Fruit fly (Drosophila melanogaster) whole organism, prepupa: ENCODE results near the gene Nubp2.

ENCODE experiments used
- Blimp-1 ChIP-seq: fragments of 200-800 bp; sonication (Bioruptor generic); optimal IDR thresholded peaks from 3 replicates; lab custom pipeline; 2017; ENCODE audit warnings: missing biosample characterization, missing genetic modification characterization, mild to moderate bottlenecking, moderate library complexity, missing genetic modification reagents
- CG11902 ChIP-seq: fragments of 200-800 bp; sonication (Bioruptor generic); optimal IDR thresholded peaks from 3 replicates; lab custom pipeline; 2016; ENCODE audit warnings: missing biosample characterization, missing genetic modification characterization
- CG15336 ChIP-seq: fragments of 200-800 bp; sonication (Bioruptor generic); IDR thresholded peaks from 2 replicates; pipeline ENCODE4 v1.3.6; 2022; ENCODE audit warnings: missing biosample characterization, missing genetic modification characterization
- CG1621 ChIP-seq: fragments of 200-800 bp; sonication (Bioruptor generic); optimal IDR thresholded peaks from 3 replicates; lab custom pipeline; 2018; ENCODE audit warnings: missing biosample characterization, mild to moderate bottlenecking, missing genetic modification characterization
- CG3032 ChIP-seq: fragments of 200-800 bp; optimal IDR thresholded peaks from 2 replicates; lab custom pipeline; 2019; ENCODE audit warnings: missing biosample characterization, mild to moderate bottlenecking, missing genetic modification characterization, moderate library complexity
- CG31627 ChIP-seq: fragments of 200-800 bp; sonication (Bioruptor generic); optimal IDR thresholded peaks from 3 replicates; lab custom pipeline; 2016; ENCODE audit warnings: missing biosample characterization, missing genetic modification characterization
- CG32006 ChIP-seq: fragments of 200-800 bp; sonication (Bioruptor generic); optimal IDR thresholded peaks from 3 replicates; lab custom pipeline; 2017; ENCODE audit warnings: missing biosample characterization, mild to moderate bottlenecking, missing genetic modification characterization
- CG4318 ChIP-seq: fragments of 200-800 bp; sonication (Bioruptor generic); optimal IDR thresholded peaks from 3 replicates; lab custom pipeline; 2017; ENCODE audit warnings: missing biosample characterization, mild to moderate bottlenecking, missing genetic modification characterization
- CG6276 ChIP-seq: fragments of 200-800 bp; sonication (Bioruptor generic); optimal IDR thresholded peaks from 2 replicates; lab custom pipeline; 2017; ENCODE audit warnings: missing biosample characterization, mild to moderate bottlenecking, missing genetic modification characterization
- CG6854 ChIP-seq: fragments of 200-800 bp; sonication (Bioruptor generic); optimal IDR thresholded peaks from 2 replicates; lab custom pipeline; 2017; ENCODE audit warnings: missing biosample characterization, mild to moderate bottlenecking, missing genetic modification characterization
- CG8319 ChIP-seq: fragments of 200-800 bp; sonication (Bioruptor generic); optimal IDR thresholded peaks from 3 replicates; lab custom pipeline; 2016; ENCODE audit warnings: missing biosample characterization, missing genetic modification characterization
- Eip78C ChIP-seq: fragments of 200-800 bp; sonication (Bioruptor generic); peaks from one replicate; lab custom pipeline; 2016; ENCODE audit warnings: missing biosample characterization, missing genetic modification characterization
- Eip93F ChIP-seq: fragments of 200-800 bp; sonication (Bioruptor generic); optimal IDR thresholded peaks from 2 replicates; lab custom pipeline; 2016; ENCODE audit warnings: missing biosample characterization, mild to moderate bottlenecking, missing genetic modification characterization
- Hr39 ChIP-seq: fragments of 200-800 bp; sonication (Bioruptor generic); optimal IDR thresholded peaks from 2 replicates; lab custom pipeline; 2016; ENCODE audit warnings: missing biosample characterization, missing genetic modification characterization
- Hr4 ChIP-seq: fragments of 200-800 bp; sonication (Bioruptor generic); optimal IDR thresholded peaks from 3 replicates; lab custom pipeline; 2016; ENCODE audit warnings: missing biosample characterization, missing genetic modification characterization
- fkh ChIP-seq: fragments of 200-800 bp; sonication (Bioruptor generic); optimal IDR thresholded peaks from 3 replicates; lab custom pipeline; 2017; ENCODE audit warnings: missing biosample characterization, mild to moderate bottlenecking, missing genetic modification characterization, moderate library complexity
- lz ChIP-seq: fragments of 200-800 bp; sonication (Bioruptor generic); optimal IDR thresholded peaks from 3 replicates; lab custom pipeline; 2016; ENCODE audit warnings: missing biosample characterization, missing genetic modification characterization
- net ChIP-seq: fragments of 200-800 bp; sonication (Bioruptor generic); optimal IDR thresholded peaks from 3 replicates; lab custom pipeline; 2016; ENCODE audit warnings: missing biosample characterization, missing genetic modification characterization
- pdm3 ChIP-seq: fragments of 200-800 bp; sonication (Bioruptor generic); optimal IDR thresholded peaks from 3 replicates; lab custom pipeline; 2016; ENCODE audit warnings: missing biosample characterization, missing genetic modification characterization
- ss ChIP-seq, 2 experiments: fragments of 200-800 bp; sonication (Bioruptor generic); optimal IDR thresholded peaks; 2 replicates in 1 of 2; 3 replicates in 1 of 2; lab custom pipeline; 2017 to 2018; ENCODE audit warnings: mild to moderate bottlenecking in 2 of 2, missing biosample characterization in 2 of 2, missing genetic modification characterization in 2 of 2, moderate library complexity in 1 of 2
- svp ChIP-seq: fragments of 200-800 bp; sonication (Bioruptor generic); peaks from one replicate; lab custom pipeline; 2016; ENCODE audit warnings: missing biosample characterization, missing genetic modification characterization
- vri ChIP-seq: fragments of 200-800 bp; sonication (Bioruptor generic); optimal IDR thresholded peaks from 3 replicates; lab custom pipeline; 2016; ENCODE audit warnings: missing biosample characterization, mild to moderate bottlenecking, missing genetic modification characterization

Gene Nubp2

DNA sequence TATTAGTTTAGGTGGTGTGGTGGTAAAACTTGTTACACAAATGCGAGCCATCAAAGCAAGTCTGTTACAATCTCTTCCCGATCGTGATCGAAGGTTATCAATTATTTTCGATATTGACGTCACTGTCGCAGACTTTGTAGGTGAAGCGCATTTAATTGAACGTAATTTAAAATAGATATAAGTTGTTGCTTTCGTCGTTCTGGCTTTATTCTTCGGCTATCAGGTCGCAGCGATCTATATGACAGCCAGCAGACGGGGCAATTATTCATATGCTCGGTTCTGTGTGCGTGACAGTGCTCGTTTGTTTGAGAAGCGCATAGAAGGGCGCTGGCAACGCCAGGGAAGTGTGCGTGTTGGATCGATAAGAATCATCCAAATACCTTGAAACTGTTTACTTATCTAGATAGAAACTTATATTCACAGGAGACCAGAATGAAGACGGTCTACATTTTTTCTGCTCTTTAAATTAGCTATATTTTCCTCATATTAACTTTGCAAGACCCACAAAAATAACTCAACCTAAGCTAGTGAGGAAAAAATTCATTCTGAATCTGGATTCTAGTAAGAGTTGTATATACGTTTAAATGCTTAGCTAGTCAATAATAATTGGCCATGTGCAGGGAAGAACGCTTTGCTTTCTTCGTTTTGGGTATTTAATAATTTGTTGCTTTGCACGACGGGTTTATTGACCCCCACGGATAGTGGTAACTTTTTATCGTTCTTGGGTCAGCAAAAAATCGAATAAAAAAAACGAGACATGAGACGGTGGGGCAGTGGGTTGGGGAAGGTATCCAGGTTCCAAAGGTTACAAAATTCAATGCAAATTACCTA lies 4.2 kb downstream of the Nubp2 start (continued):
- TF ChIP-seq lz (no peak), Blimp-1 (GFP tag; lab: Kevin White, UChicago) (no peak), vri (GFP tag; lab: Kevin White, UChicago) (no peak), CG1621 (tag; lab: Kevin White, UChicago) (no peak), Hr39 (GFP tag; lab: Kevin White, UChicago) (no peak), CG8319 (GFP tag; lab: Kevin White, UChicago) (no peak), Hr4 (GFP tag; lab: Kevin White, UChicago) (no peak), CG31627 (GFP tag; lab: Kevin White, UChicago) (no peak)

DNA sequence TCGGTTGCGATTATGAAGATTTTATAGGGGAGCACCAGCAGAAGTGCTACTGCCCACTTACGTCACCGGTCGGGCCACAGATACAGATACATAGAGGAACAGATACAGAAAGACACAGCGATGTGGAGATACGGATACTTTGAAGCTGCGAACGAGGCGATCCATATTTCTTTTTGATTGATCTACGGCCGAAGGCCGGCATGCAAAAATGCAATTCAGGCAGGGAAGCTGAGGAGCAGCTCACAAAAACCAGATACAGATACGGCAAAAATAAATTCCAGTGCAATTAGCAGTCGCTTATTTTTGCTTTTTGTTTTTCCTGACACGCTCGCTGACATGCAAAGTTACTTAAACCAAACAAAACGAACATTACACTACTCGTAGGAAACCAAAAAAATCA lies 4.9 kb downstream of the Nubp2 start:
- TF ChIP-seq svp (GFP tag; lab: Kevin White, UChicago) (peak; percentile 89), CG6854 (GFP tag; lab: Kevin White, UChicago) (no peak), ss (GFP tag; optimal IDR thresholded peaks at IDR 0.05; lab: Kevin White, UChicago) (peak in 1 of 2 experiments; percentile 70)

DNA sequence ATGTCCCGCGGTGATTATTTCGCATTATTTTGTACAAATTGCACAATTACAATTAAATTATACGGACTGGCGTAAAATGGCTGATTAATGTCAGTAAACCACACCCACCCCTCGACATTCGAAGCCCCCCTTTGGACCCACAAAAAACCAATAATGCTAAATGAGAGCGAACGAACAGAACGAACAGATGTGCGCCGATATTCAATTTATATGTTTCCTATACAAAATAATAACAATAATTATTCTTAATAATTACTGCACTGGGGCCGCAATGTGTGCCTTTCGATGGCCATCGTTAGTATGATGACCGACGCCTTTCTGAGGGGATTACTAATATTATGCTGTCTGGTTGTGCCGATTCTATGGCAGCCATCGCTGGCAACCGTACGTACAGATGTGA lies 7.0 kb downstream of the Nubp2 start, which contains the start of gene CG13250:
TSS of gene CG13250 (plus strand) at position 301 of the 400 bp plus-strand sequence.
- TF ChIP-seq CG3032 (tag; lab: Kevin White, UChicago) (no peak), CG15336 (GFP tag; lab: Robert Waterston, UW) (no peak)

DNA sequence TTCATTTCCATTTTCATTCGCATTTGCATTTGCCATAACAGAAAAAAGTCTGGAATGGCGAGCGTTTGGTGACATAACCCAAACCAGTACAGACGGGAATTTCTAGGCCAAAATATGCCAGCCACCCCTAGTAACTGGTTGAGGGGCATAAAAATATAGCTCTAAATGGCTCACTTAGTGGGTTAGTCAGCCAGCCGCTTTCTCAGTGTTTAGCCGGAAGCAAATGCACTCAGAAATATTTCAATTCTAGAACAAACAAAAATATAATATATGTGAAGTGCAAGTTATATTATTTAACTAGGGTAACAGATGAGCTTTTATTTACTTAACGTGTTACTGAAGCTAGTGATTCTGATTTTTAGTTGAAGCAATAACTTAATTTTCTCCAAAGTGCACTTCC lies 10.5 kb downstream of the Nubp2 start:
- no peak for TF ChIP-seq CG1621 (tag; lab: Kevin White, UChicago)
- peak; percentile 31 for TF ChIP-seq Eip78C (GFP tag; lab: Kevin White, UChicago)

DNA sequence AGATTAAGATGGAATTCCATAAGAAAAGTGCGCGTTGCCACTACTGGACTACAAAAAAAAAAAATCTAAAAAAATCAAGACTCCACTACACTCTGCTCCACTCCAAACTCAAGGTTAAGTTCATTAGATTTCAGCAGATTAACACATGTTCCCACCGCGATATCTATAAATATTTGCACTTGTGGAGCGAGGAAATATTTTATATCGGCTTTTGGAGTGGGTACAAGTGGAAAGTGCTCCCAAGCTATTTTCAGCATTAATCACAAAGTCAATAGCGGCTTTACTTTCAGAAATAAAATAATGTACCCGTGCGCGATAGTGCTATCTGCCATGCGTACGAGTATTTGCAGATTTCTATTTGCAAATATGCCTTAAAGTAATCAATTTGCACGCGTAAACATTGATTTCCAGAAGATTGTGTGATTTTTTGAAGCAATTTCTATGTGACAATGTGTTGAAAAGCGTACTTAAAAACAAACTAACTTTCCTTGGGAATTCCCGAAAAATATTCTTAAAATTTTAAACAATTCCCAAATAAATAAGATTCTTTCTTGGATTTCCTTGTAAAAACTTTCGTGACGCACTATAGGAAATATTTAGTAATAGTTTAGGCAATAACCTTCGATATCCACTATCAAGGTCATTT lies 11.4 kb downstream of the Nubp2 start:
- TF ChIP-seq CG3032 (tag; lab: Kevin White, UChicago) (no peak), Hr39 (GFP tag; lab: Kevin White, UChicago) (no peak), CG4318 (GFP tag; lab: Kevin White, UChicago) (no peak), fkh (GFP tag; lab: Kevin White, UChicago) (peak; percentile 74), CG6854 (GFP tag; lab: Kevin White, UChicago) (no peak), net (GFP tag; lab: Kevin White, UChicago) (no peak), Eip93F (no peak), Eip78C (GFP tag; lab: Kevin White, UChicago) (peak; percentile 75), CG15336 (GFP tag; lab: Robert Waterston, UW) (no peak), CG6276 (GFP tag; lab: Kevin White, UChicago) (peak; percentile 0), CG32006 (GFP tag; lab: Kevin White, UChicago) (peak; percentile 23), CG11902 (GFP tag; lab: Kevin White, UChicago) (no peak), Hr4 (GFP tag; lab: Kevin White, UChicago) (no peak), pdm3 (GFP tag; lab: Kevin White, UChicago) (peak; percentile 2)

dm6 chr3L:20538458-20538857 lies 12.1 kb downstream of the Nubp2 start:
- TF ChIP-seq CG1621 (tag; lab: Kevin White, UChicago): no peak
- TF ChIP-seq vri (GFP tag; lab: Kevin White, UChicago): peak; percentile 29
- 0 out of 2 replicates have a peak, but pooled peaks have one; percentile 28 for TF ChIP-seq CG15336 (GFP tag; lab: Robert Waterston, UW)
- peak; percentile 15 for TF ChIP-seq CG6276 (GFP tag; lab: Kevin White, UChicago)
- TF ChIP-seq, all 60 proteins: peak for 3
